Fruit fly (Drosophila melanogaster): ENCODE results near the gene Cdk12.

Cdk12 gene

DNA sequence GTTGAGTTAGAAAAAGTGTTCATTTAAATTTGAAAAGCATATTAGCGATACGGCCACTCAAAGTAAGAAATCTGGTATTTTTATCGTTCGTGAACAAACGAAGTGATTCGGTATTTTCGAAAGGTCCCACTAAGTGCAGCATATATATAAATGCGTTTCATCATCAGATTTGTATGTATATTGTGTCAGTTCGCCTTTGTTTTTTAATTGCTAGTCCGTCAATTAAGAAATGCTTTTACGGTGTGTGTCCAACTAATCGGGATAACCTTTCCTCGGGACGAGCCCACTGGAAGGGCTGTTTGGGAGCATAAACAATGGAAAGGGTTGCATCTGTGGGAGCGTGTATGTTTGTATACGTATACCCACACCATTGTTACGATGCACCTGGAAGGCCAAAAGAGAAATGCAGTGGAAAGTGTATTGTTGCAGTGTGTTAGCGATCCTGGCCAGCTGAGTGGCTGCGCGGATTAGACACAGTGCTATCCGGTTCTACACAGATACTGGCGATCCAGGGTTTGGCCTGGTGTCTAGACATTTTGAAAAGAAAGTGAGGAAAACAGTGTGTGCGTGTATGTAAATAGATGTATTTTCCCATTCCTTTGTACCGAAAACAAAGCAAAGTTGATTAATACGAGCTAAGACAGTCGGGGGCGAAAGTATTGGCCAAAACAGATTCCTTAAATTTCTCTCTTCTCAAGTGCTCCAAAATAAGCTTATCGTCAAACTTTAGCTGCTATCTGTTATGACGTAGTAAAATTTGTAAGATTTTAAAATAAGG, 7.1 kb downstream of the Cdk12 start, which contains the start of gene CG7611 (continued):
- TF ChIP-seq CG14441 (GFP tag; IDR thresholded peaks at IDR 0.05) (no peak), hbn (GFP tag; IDR thresholded peaks at IDR 0.05; ENCODE audit: partially characterized antibody) (peak; percentile 21; the same call in 1 of the 2 replicates), Jarid2 (GFP tag; optimal IDR thresholded peaks at IDR 0.05) (no peak), HmgZ (tag; optimal IDR thresholded peaks at IDR 0.05) (no peak), Ravus (GFP tag; IDR thresholded peaks at IDR 0.05) (no peak), dati (GFP tag; IDR thresholded peaks at IDR 0.05) (no peak), CG12942 (GFP tag; optimal IDR thresholded peaks at IDR 0.05) (no peak), insv (GFP tag; optimal IDR thresholded peaks at IDR 0.05) (peak in 1 of 2 experiments; percentile 6), CG2116 (GFP tag; optimal IDR thresholded peaks at IDR 0.05) (peak; percentile 2), CG17829 (tag; optimal IDR thresholded peaks at IDR 0.05) (peak; percentile 31), H2.0 (GFP tag; IDR thresholded peaks at IDR 0.05) (no peak), CG16779 (GFP tag; IDR thresholded peaks at IDR 0.05) (no peak), CG12219 (GFP tag; optimal IDR thresholded peaks at IDR 0.05) (no peak), CG32532 (GFP tag; IDR thresholded peaks at IDR 0.05) (no peak), YL-1 (GFP tag; optimal IDR thresholded peaks at IDR 0.05) (peak; percentile 70), CG42726 (GFP tag; IDR thresholded peaks at IDR 0.05; ENCODE audit: partially characterized antibody) (no peak), seq (GFP tag; IDR thresholded peaks at IDR 0.05) (no peak), CTCF (GFP tag; optimal IDR thresholded peaks at IDR 0.05) (no peak), CG10431 (GFP tag; optimal IDR thresholded peaks at IDR 0.05) (peak; percentile 79), CG14860 (GFP tag; IDR thresholded peaks at IDR 0.05; ENCODE audit: partially characterized antibody) (no peak), croc (GFP tag; conservative IDR thresholded peaks at IDR 0.05) (no peak), CG3407 (GFP tag; optimal IDR thresholded peaks at IDR 0.05) (no peak), CG12391 (tag; optimal IDR thresholded peaks at IDR 0.05) (no peak), dm (GFP tag; optimal IDR thresholded peaks at IDR 0.05) (no peak), eve (GFP tag; optimal IDR thresholded peaks at IDR 0.05) (no peak), CG18619 (GFP tag; optimal IDR thresholded peaks at IDR 0.05) (no peak), sob (GFP tag; IDR thresholded peaks at IDR 0.05) (no peak), CG2202 (tag; optimal IDR thresholded peaks at IDR 0.05) (no peak), cg (GFP tag; optimal IDR thresholded peaks at IDR 0.05) (peak; percentile 66), CG4854 (GFP tag; optimal IDR thresholded peaks at IDR 0.05) (no peak), CG9817 (tag; optimal IDR thresholded peaks at IDR 0.05) (no peak), CG30020 (tag; optimal IDR thresholded peaks at IDR 0.05) (peak; percentile 87), CG9876 (GFP tag; optimal IDR thresholded peaks at IDR 0.05) (no peak), ase (GFP tag; IDR thresholded peaks at IDR 0.05) (no peak), gce (GFP tag; IDR thresholded peaks at IDR 0.05) (no peak), Sry-β (GFP tag; optimal IDR thresholded peaks at IDR 0.05) (no peak), Lpt (GFP tag; optimal IDR thresholded peaks at IDR 0.05) (no peak), Dll (GFP tag; IDR thresholded peaks at IDR 0.05; ENCODE audit: partially characterized antibody) (0 out of 4 replicates have a peak, but pooled peaks have one; percentile 44), Hr78 (GFP tag; optimal IDR thresholded peaks at IDR 0.05) (peak in 1 of 2 experiments; percentile 20), CG14014 (GFP tag; IDR thresholded peaks at IDR 0.05) (no peak), CG3838 (GFP tag; optimal IDR thresholded peaks at IDR 0.05) (no peak), chinmo (GFP tag; IDR thresholded peaks at IDR 0.05; ENCODE audit: partially characterized antibody) (0 out of 4 replicates have a peak, but pooled peaks have one; percentile 69), Pdp1 (GFP tag; optimal IDR thresholded peaks at IDR 0.05) (peak in 1 of 2 experiments; percentile 77), lbe (GFP tag; optimal IDR thresholded peaks at IDR 0.05) (peak; percentile 11), scrt (GFP tag; optimal IDR thresholded peaks at IDR 0.05) (no peak), CG32767 (GFP tag; IDR thresholded peaks at IDR 0.05) (peak; percentile 78; the same call in 1 of the 2 replicates), btn (GFP tag; optimal IDR thresholded peaks at IDR 0.05) (no peak), ttk (GFP tag; IDR thresholded peaks at IDR 0.05) (no peak), CG15696 (tag; optimal IDR thresholded peaks at IDR 0.05) (no peak), CG11398 (GFP tag; optimal IDR thresholded peaks at IDR 0.05) (no peak)

All from whole organism, embryonic.